Worm (Caenorhabditis elegans) whole organism, early embryonic: ENCODE results near the gene F01D5.7.

Experiments
- ama-1 ChIP-seq: fragments of 150-350 bp; optimal IDR thresholded peaks from 2 replicates; lab custom pipeline; 2014
- ceh-13 ChIP-seq: fragments of 200-800 bp; sonication (Bioruptor generic); optimal IDR thresholded peaks from 2 replicates; lab custom pipeline; 2018; ENCODE audit warnings: mild to moderate bottlenecking, missing genetic modification characterization, missing compliant biosample characterization
- ceh-36 ChIP-seq: sonication (generic microtip); optimal IDR thresholded peaks from 2 replicates; lab custom pipeline; 2016; ENCODE audit warnings: missing genetic modification characterization, inconsistent platforms, missing compliant biosample characterization
- hmbx-1 ChIP-seq: sonication (generic microtip); optimal IDR thresholded peaks from 2 replicates; lab custom pipeline; 2016; ENCODE audit warnings: mild to moderate bottlenecking, missing genetic modification characterization, missing compliant biosample characterization
- hnd-1 ChIP-seq: sonication (generic microtip); optimal IDR thresholded peaks from 2 replicates; lab custom pipeline; 2016; ENCODE audit warnings: missing genetic modification characterization, missing compliant biosample characterization
- scrt-1 ChIP-seq: fragments of 200-800 bp; sonication (Bioruptor generic); IDR thresholded peaks from 2 replicates; pipeline ENCODE4 v1.3.6; 2022; ENCODE audit warnings: missing genetic modification characterization, missing compliant biosample characterization
- sea-1 ChIP-seq: fragments of 200-800 bp; sonication (Bioruptor generic); conservative IDR thresholded peaks from 2 replicates; pipeline ENCODE4 v1.3.6; 2022; ENCODE audit warnings: missing genetic modification characterization, missing compliant biosample characterization
- tbx-11 ChIP-seq: fragments of 200-800 bp; sonication (Bioruptor generic); IDR thresholded peaks from 2 replicates; pipeline ENCODE4 v1.3.6; 2022; ENCODE audit warnings: missing genetic modification characterization, missing compliant biosample characterization
- tbx-37 ChIP-seq: fragments of 200-800 bp; sonication (Bioruptor generic); conservative IDR thresholded peaks from 2 replicates; pipeline ENCODE4 v1.3.6; 2022; ENCODE audit warnings: missing genetic modification reagents, missing genetic modification characterization, missing compliant biosample characterization
- tra-4 ChIP-seq: sonication (generic microtip); optimal IDR thresholded peaks from 2 replicates; lab custom pipeline; 2017; ENCODE audit warnings: missing genetic modification characterization, missing compliant biosample characterization

- TF ChIP-seq tbx-37 = no peak
- no peak for TF ChIP-seq ceh-36 (tag; lab: Kevin White, UChicago)
- TF ChIP-seq tra-4 (tag; lab: Kevin White, UChicago) = no peak
- no peak for TF ChIP-seq scrt-1 (GFP tag; lab: Robert Waterston, UW)
- no peak for TF ChIP-seq ama-1 (lab: Kevin White, UChicago)
- no peak for TF ChIP-seq hnd-1 (tag; lab: Kevin White, UChicago)
- TF ChIP-seq hmbx-1 = no peak
- TF ChIP-seq sea-1 = no peak
- no peak for TF ChIP-seq ceh-13 (GFP tag; lab: Kevin White, UChicago)
- TF ChIP-seq tbx-11 (GFP tag; lab: Robert Waterston, UW) = no peak
These were observed 46.9 kb upstream of the F01D5.7 start for ce11 chrII:13961567-13961966.
